Fruit fly (Drosophila melanogaster): Measurements from ENCODE around the gene CG14073.

Gene CG14073

dm6 chr3L:18846272-18846741 lies 25.8 kb upstream of the CG14073 start (continued):
- TF ChIP-seq CG4820 (GFP tag; optimal IDR thresholded peaks at IDR 0.05), result no peak
- TF ChIP-seq ERR (GFP tag; optimal IDR thresholded peaks at IDR 0.05), result no peak
- no peak for TF ChIP-seq CG15514 (GFP tag; optimal IDR thresholded peaks at IDR 0.05)
- TF ChIP-seq CG3407 (GFP tag; optimal IDR thresholded peaks at IDR 0.05), result no peak
- TF ChIP-seq CG4617 (GFP tag; optimal IDR thresholded peaks at IDR 0.05; ENCODE audit: borderline replicate concordance), result no peak
- no peak for TF ChIP-seq Max (GFP tag; optimal IDR thresholded peaks at IDR 0.05)
- no peak for TF ChIP-seq nom (GFP tag; optimal IDR thresholded peaks at IDR 0.05)
- TF ChIP-seq abd-A (tag; optimal IDR thresholded peaks at IDR 0.05), result peak; percentile 13
- no peak for TF ChIP-seq Nf-YB (GFP tag; optimal IDR thresholded peaks at IDR 0.05)
- no peak for TF ChIP-seq CG10565 (GFP tag; optimal IDR thresholded peaks at IDR 0.05)
- TF ChIP-seq CG8388 (GFP tag; optimal IDR thresholded peaks at IDR 0.05), result no peak
- TF ChIP-seq Fer2 (tag; optimal IDR thresholded peaks at IDR 0.05), result no peak
- TF ChIP-seq gcm (GFP tag; optimal IDR thresholded peaks at IDR 0.05), result no peak
- TF ChIP-seq peb (GFP tag; IDR thresholded peaks at IDR 0.05), result no peak
- TF ChIP-seq toy (GFP tag; IDR thresholded peaks at IDR 0.05), result no peak
- TF ChIP-seq CG4424 (GFP tag; optimal IDR thresholded peaks at IDR 0.05), result no peak
- no peak for TF ChIP-seq CG11560 (tag; IDR thresholded peaks at IDR 0.05)
- TF ChIP-seq ranshi (GFP tag; IDR thresholded peaks at IDR 0.05), result no peak
- TF ChIP-seq ken (GFP tag; IDR thresholded peaks at IDR 0.05), result no peak
- no peak for TF ChIP-seq CG10274 (GFP tag; optimal IDR thresholded peaks at IDR 0.05)
- no peak for TF ChIP-seq CG7786 (GFP tag; optimal IDR thresholded peaks at IDR 0.05)
- TF ChIP-seq Usf (GFP tag; optimal IDR thresholded peaks at IDR 0.05), result no peak
- TF ChIP-seq CG9609 (GFP tag; optimal IDR thresholded peaks at IDR 0.05), result no peak
- peak; percentile 53 for TF ChIP-seq CG6813 (GFP tag; optimal IDR thresholded peaks at IDR 0.05)
- peak; percentile 10 for TF ChIP-seq tap (tag; optimal IDR thresholded peaks at IDR 0.05)
- TF ChIP-seq sug (tag; optimal IDR thresholded peaks at IDR 0.05), result peak; percentile 20
- TF ChIP-seq CG14014 (GFP tag; IDR thresholded peaks at IDR 0.05), result no peak; the same call in 1 of the 2 replicates
- no peak for TF ChIP-seq Ets97D (GFP tag; optimal IDR thresholded peaks at IDR 0.05)
- TF ChIP-seq CG31365 (tag; optimal IDR thresholded peaks at IDR 0.05), result no peak
- no peak for TF ChIP-seq kay (GFP tag; optimal IDR thresholded peaks at IDR 0.05)
- no peak for TF ChIP-seq CG5953 (GFP tag; IDR thresholded peaks at IDR 0.05)
- peak; percentile 19; the same call in 1 of the 2 replicates for TF ChIP-seq amos (GFP tag; IDR thresholded peaks at IDR 0.05; ENCODE audit: partially characterized antibody)
- no peak for TF ChIP-seq CG30403 (GFP tag; optimal IDR thresholded peaks at IDR 0.05)
- TF ChIP-seq Sry-β (GFP tag; optimal IDR thresholded peaks at IDR 0.05), result no peak
- TF ChIP-seq Atf6 (GFP tag; IDR thresholded peaks at IDR 0.05), result no peak
- TF ChIP-seq CG14965 (GFP tag; optimal IDR thresholded peaks at IDR 0.05; ENCODE audit: borderline replicate concordance), result no peak
- TF ChIP-seq CG13123 (GFP tag; optimal IDR thresholded peaks at IDR 0.05), result no peak
- no peak for TF ChIP-seq CG8924 (tag; optimal IDR thresholded peaks at IDR 0.05)
- TF ChIP-seq CG13775 (GFP tag; optimal IDR thresholded peaks at IDR 0.05), result no peak
- no peak for TF ChIP-seq CG8281 (tag; optimal IDR thresholded peaks at IDR 0.05)
- TF ChIP-seq sob (GFP tag; IDR thresholded peaks at IDR 0.05), result no peak
- no peak for TF ChIP-seq Blimp-1 (GFP tag; optimal IDR thresholded peaks at IDR 0.05)
- TF ChIP-seq CG18476 (GFP tag; optimal IDR thresholded peaks at IDR 0.05), result no peak
- TF ChIP-seq Dref (GFP tag; IDR thresholded peaks at IDR 0.05), result no peak
- TF ChIP-seq CG5180 (GFP tag; optimal IDR thresholded peaks at IDR 0.05), result no peak
- no peak for TF ChIP-seq CG12155 (GFP tag; optimal IDR thresholded peaks at IDR 0.05)
- TF ChIP-seq CG32767 (GFP tag; IDR thresholded peaks at IDR 0.05), result no peak
- no peak for TF ChIP-seq h (optimal IDR thresholded peaks at IDR 0.05)
- TF ChIP-seq CG14710 (tag; optimal IDR thresholded peaks at IDR 0.05), result peak; percentile 25
- no peak for TF ChIP-seq trh (GFP tag; optimal IDR thresholded peaks at IDR 0.05)
- no peak for TF ChIP-seq HHEX (GFP tag; optimal IDR thresholded peaks at IDR 0.05)

Measured in whole organism, embryonic.